Worm (Caenorhabditis elegans) whole organism, L4/young adult: ENCODE data around the gene ZK1240.8.
"Not testable (repeated sequence)": the region's sequence is repeated elsewhere in the genome, so short reads cannot be mapped to it uniquely, and the experiment has no call there.

ENCODE experiments used
- W03F9.2 ChIP-seq: fragments of 150-350 bp; optimal IDR thresholded peaks from 2 replicates; lab custom pipeline; 2014; ENCODE audit warnings: missing biosample characterization, missing genetic modification characterization
- dao-5 ChIP-seq: sonication (generic microtip); optimal IDR thresholded peaks from 2 replicates; lab custom pipeline; 2016; ENCODE audit warnings: missing genotype, missing genetic modification characterization, moderate library complexity, missing compliant biosample characterization
- him-1 ChIP-seq: sonication (generic microtip); optimal IDR thresholded peaks from 2 replicates; lab custom pipeline; 2016; ENCODE audit warnings: missing genotype, missing genetic modification reagents, missing genetic modification characterization, missing compliant biosample characterization

The ZK1240.8 gene

DNA sequence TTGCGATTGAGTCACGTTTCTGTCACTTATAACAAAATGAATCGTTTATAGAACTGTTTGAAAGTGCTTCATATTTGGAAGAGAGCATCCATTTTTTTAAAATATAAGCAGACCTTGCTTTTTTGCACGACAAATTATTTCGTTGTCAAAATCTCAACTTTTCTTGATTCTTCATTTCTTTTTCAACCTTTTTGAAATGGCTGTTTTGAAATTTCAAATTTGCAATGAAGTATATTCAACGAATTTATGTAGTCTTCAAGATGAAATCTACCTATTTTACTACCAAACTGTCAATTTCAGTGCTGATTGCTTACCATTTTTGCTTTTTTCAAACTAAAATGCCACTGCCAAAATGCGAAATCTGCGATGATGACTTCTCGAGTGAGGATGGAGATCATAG lies 22.1 kb downstream of the ZK1240.8 start, which contains the start of gene B0281.3:
Gene B0281.3, plus strand, starts transcription at position 301 of the 400 bp plus-strand sequence.
- no peak for TF ChIP-seq W03F9.2
- no peak for TF ChIP-seq him-1 (tag; lab: Kevin White, UChicago)
- no peak for TF ChIP-seq dao-5 (tag; lab: Kevin White, UChicago)

- TF ChIP-seq W03F9.2 (no peak), dao-5 (tag; lab: Kevin White, UChicago) (no peak), him-1 (tag; lab: Kevin White, UChicago) (no peak)
These were observed 23.4 kb downstream of the ZK1240.8 start for ce11 chrII:2305507-2305906.

DNA sequence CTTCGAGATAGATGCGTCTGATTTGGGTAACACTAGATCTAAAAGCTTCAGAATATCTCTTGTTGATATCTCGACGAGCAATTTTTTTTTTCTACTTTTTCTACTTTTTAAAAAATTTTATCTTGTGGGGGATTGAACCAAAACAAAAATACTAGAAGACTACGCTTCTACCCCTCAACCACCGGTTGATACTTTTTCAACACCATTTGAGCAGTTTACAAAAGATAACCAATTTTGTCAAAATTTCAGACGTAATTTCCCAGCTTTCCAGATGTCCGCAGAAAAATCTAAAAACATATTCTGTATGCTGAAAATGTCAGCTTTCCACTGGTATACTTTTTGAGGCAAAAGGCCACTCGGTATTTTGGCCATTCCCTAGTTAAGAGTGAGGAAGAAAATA lies 24.3 kb downstream of the ZK1240.8 start:
- no peak for TF ChIP-seq him-1 (tag; lab: Kevin White, UChicago)
- no peak for TF ChIP-seq W03F9.2
- no peak for TF ChIP-seq dao-5 (tag; lab: Kevin White, UChicago)

DNA sequence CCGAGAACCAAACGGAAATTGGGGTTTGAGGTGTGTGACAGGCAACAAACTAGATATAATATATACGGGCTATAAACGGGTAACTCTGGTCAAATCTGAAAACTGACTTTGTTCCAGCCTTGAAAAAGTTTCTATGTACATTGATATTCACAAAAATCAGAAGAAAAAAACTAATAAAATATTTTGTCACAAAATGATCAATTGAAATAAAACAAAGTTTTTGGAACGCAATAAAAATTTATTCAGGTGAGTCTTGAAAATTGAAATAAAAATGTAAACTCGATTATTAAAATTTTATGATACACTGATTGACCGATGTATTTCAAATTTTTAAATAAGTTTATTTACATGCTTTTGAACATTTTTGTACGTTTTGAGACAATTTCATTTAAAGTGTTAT lies 26.5 kb downstream of the ZK1240.8 start, which contains the start of gene B0281.6:
Gene B0281.6, minus strand, starts transcription at position 101 of the 400 bp plus-strand sequence.
- TF ChIP-seq W03F9.2 = no peak
- TF ChIP-seq dao-5 (tag; lab: Kevin White, UChicago) = no peak
- TF ChIP-seq him-1 (tag; lab: Kevin White, UChicago) = no peak

DNA sequence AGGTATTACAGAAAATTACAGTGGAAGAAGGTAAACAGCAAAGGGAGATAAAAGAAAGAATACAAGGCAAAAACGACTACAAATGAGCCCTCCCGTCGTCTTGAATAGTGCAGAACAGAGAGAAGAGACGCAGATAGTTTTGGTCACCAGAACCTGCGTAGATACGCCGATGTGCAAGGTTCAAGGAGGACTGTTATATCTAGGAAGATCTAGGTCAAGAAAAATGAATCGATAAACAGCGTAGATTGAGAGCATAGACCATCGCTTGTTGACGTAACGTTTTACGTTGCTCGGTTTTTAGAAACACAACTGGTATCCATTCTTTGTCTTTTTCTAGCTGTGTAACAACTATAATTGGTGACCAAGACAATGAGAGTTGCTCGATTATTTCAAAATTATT lies 28.0 kb downstream of the ZK1240.8 start, which contains the start of gene B0281.5:
Gene B0281.5, minus strand, starts transcription at position 101 of the 400 bp plus-strand sequence.
- TF ChIP-seq dao-5 (tag; lab: Kevin White, UChicago) (no peak), W03F9.2 (no peak), him-1 (tag; lab: Kevin White, UChicago) (no peak)

DNA sequence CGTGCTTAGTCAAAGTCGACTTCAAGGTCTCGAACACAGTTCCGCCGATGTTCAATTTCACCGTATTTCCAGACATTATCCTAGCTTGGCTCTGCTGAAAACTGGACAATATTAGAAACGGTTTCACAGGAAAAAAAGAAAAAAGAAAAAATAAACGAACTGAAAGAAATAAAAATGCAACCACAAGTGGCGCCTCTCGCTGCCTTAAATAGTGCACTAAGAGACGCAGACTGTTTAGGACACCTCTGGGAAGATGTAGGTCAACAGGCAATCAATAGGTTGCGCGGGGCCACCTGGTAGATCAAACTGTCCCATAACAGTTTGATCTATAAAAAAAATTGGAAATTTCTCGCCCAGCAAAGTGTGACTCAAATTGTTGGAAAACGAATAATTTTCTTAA lies 30.1 kb downstream of the ZK1240.8 start, which contains the start of gene B0281.4:
Gene B0281.4, minus strand, starts transcription at position 101 of the 400 bp plus-strand sequence.
- TF ChIP-seq W03F9.2 (no peak), dao-5 (tag; lab: Kevin White, UChicago) (no peak), him-1 (tag; lab: Kevin White, UChicago) (no peak)

DNA sequence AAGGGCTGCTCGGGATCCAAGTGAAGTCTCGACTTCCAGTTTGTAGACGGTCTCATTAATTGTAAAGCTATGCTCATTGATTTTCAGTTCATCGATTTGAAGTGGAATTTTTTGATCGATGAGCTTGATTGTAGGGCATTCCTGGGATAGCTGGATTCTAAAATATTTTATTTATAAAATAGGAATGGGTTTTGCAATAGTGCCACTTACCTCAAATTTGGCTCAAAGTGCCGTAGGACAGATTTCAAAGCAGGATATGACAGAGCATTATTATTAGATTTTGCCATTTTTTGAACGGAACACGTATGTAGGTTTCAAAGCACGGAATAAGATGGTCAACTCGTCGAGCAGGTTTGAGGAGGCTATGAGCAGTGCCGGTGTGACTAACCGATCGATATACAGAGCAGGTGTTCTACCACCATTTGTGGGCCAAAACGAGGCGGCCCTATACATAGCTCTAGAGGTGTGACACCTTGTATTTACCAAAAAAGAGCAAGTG lies 33.0 kb downstream of the ZK1240.8 start, which contains the start of gene fbxc-25:
Gene fbxc-25, minus strand, starts transcription at position 449 of the 499 bp plus-strand sequence.
- TF ChIP-seq dao-5 (tag; lab: Kevin White, UChicago) (no peak), him-1 (tag; lab: Kevin White, UChicago) (no peak), W03F9.2 (no peak)

- TF ChIP-seq him-1 (tag; lab: Kevin White, UChicago) (no peak), dao-5 (tag; lab: Kevin White, UChicago) (no peak), W03F9.2 (no peak)
These were observed 36.3 kb downstream of the ZK1240.8 start for ce11 chrII:2292549-2292948.

ce11 chrII:2292027-2292426 lies 36.8 kb downstream of the ZK1240.8 start, which contains the start of gene K09F6.7:
Gene K09F6.7 (minus strand): TSS chrII:2292127.
- TF ChIP-seq dao-5 (tag; lab: Kevin White, UChicago) (no peak), W03F9.2 (no peak), him-1 (tag; lab: Kevin White, UChicago) (no peak)

DNA sequence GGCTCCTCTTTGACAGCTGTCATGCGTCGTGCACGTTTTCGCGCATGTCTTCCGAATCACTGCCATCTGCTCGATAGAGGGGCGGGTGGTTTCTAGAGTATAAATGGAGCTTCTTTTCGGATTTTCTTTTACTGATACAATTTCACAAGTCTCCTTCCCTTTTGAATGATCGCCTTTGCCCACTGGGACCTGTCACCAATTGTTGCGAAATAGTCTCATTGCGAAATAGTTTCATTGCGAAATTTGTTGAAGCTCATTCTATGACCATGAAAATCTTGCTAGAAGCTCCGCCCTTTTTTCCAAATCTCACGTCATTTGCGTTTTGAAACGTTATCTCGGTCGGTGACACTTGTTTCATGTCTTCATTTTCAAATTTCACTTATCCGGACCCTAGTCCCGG lies 39.4 kb downstream of the ZK1240.8 start:
- no peak for TF ChIP-seq him-1 (tag; lab: Kevin White, UChicago)
- no peak for TF ChIP-seq dao-5 (tag; lab: Kevin White, UChicago)
- TF ChIP-seq W03F9.2 = no peak

DNA sequence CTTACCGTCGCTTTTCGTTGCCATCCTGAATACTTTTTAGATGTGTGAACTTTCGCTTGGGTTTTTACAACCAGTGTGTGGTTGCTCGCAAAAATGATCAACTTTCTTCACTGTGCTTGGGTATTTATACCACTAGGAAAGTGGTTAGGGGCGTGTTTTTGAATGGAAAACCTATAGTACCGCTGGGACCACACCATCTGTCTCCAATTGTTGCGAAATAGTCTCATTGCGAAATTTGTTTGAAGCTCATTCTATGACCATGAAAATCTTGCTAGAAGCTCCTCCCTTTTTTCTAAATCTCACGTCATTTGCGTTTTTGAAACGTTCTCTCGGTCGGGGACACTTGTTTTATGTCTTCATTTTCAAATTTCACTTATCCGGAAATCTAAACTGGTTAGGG lies 40.1 kb downstream of the ZK1240.8 start, which contains the start of the genes K09F6.10 and K09F6.13:
Gene K09F6.10, minus strand, starts transcription at position 86 of the 400 bp plus-strand sequence.
Gene K09F6.13, plus strand, starts transcription at position 317 of the 400 bp plus-strand sequence.
- TF ChIP-seq him-1 (tag; lab: Kevin White, UChicago) (no peak), W03F9.2 (no peak), dao-5 (tag; lab: Kevin White, UChicago) (no peak)

ce11 chrII:2284703-2285102 lies 44.2 kb downstream of the ZK1240.8 start:
- no peak for TF ChIP-seq W03F9.2
- TF ChIP-seq dao-5 (tag; lab: Kevin White, UChicago) = no peak
- TF ChIP-seq him-1 (tag; lab: Kevin White, UChicago) = no peak

ce11 chrII:2282599-2282998 lies 46.3 kb downstream of the ZK1240.8 start, which contains the start of gene K09F6.9:
Gene K09F6.9 (minus strand): TSS chrII:2282699.
- not testable (repeated sequence) for TF ChIP-seq dao-5 (tag; lab: Kevin White, UChicago); W03F9.2; him-1 (tag; lab: Kevin White, UChicago)

DNA sequence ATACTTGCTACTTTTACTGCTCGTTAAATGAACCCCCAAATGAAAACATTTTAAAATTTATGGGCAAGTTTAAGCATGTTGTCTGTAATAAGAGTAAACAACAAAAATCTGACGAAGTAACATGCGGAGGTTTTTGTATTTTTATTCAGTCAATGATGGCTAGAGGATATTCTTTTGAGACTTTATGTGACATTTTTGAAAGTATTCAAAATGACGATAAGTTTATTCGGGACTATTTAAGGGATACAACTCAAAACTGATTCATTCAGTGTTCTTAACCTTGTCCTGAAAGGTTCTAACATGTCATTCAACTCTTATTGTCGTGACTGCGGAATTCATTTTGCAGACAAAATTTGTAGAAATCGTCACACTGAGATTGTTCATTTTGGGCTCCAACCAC lies 49.0 kb downstream of the ZK1240.8 start, which contains the start of gene K09F6.11:
Gene K09F6.11, plus strand, starts transcription at position 301 of the 400 bp plus-strand sequence.
- no peak for TF ChIP-seq W03F9.2
